Fruit fly (Drosophila melanogaster) whole organism, wandering third instar larva: ENCODE results near the gene Vha55.

Experiments
- CG32264 ChIP-seq: fragments of 200-800 bp; sonication (Bioruptor generic); optimal IDR thresholded peaks from 2 replicates; lab custom pipeline; 2016; ENCODE audit warnings: missing biosample characterization, missing genetic modification characterization
- CG9705 ChIP-seq: fragments of 200-800 bp; sonication (Bioruptor generic); optimal IDR thresholded peaks from 2 replicates; lab custom pipeline; 2018; ENCODE audit warnings: missing biosample characterization, mild to moderate bottlenecking, missing genetic modification characterization
- CrebA ChIP-seq: fragments of 200-800 bp; sonication (Bioruptor generic); optimal IDR thresholded peaks from 2 replicates; lab custom pipeline; 2016; ENCODE audit warnings: missing biosample characterization, mild to moderate bottlenecking, missing genetic modification characterization, borderline replicate concordance
- Dfd ChIP-seq: fragments of >200 bp; optimal IDR thresholded peaks from 2 replicates; lab custom pipeline; 2017; ENCODE audit warnings: missing biosample characterization, missing genetic modification characterization
- Dif ChIP-seq: fragments of 200-275, 200-300 bp; sonication (Bioruptor generic); optimal IDR thresholded peaks from 2 replicates; lab custom pipeline; 2018; ENCODE audit warnings: missing biosample characterization, missing genetic modification characterization; ENCODE audit not compliant: partially characterized antibody
- GATAd ChIP-seq: sonication (Bioruptor generic); optimal IDR thresholded peaks from 2 replicates; lab custom pipeline; 2016; ENCODE audit warnings: missing biosample characterization, missing genetic modification characterization
- Hnf4 ChIP-seq: fragments of 200-800 bp; sonication (Bioruptor generic); optimal IDR thresholded peaks from 2 replicates; lab custom pipeline; 2016; ENCODE audit warnings: missing biosample characterization, mild to moderate bottlenecking, missing genetic modification characterization
- Hr78 ChIP-seq: fragments of >200 bp; optimal IDR thresholded peaks from 2 replicates; lab custom pipeline; 2017; ENCODE audit warnings: missing biosample characterization, missing genetic modification characterization
- Hr83 ChIP-seq: fragments of 200-300 bp; sonication (Bioruptor generic); optimal IDR thresholded peaks from 2 replicates; lab custom pipeline; 2016; ENCODE audit warnings: missing biosample characterization, mild to moderate bottlenecking, missing genetic modification characterization, moderate library complexity; ENCODE audit not compliant: poor library complexity, severe bottlenecking
- Jra ChIP-seq: sonication (Bioruptor generic); optimal IDR thresholded peaks from 2 replicates; lab custom pipeline; 2016; ENCODE audit warnings: missing biosample characterization, missing genetic modification characterization
- Mio ChIP-seq: sonication (Bioruptor generic); optimal IDR thresholded peaks from 2 replicates; lab custom pipeline; 2016; ENCODE audit warnings: missing biosample characterization, missing genetic modification characterization
- Myc ChIP-seq: fragments of >200 bp; optimal IDR thresholded peaks from 2 replicates; lab custom pipeline; 2017
- N ChIP-seq: fragments of >200 bp; optimal IDR thresholded peaks from 2 replicates; lab custom pipeline; 2018; ENCODE audit warnings: missing biosample characterization, missing external identifiers, missing genetic modification characterization
- OdsH ChIP-seq: fragments of 200-800 bp; sonication (Bioruptor generic); optimal IDR thresholded peaks from 2 replicates; lab custom pipeline; 2016; ENCODE audit warnings: missing biosample characterization, mild to moderate bottlenecking, missing genetic modification characterization
- Rel ChIP-seq, 2 experiments: fragments of 200-800 bp; sonication (Bioruptor generic) in 1 of 2; optimal IDR thresholded peaks; 2 replicates in 1 of 2; 3 replicates in 1 of 2; lab custom pipeline; 2016 to 2019; ENCODE audit warnings: mild to moderate bottlenecking in 2 of 2, missing biosample characterization in 2 of 2, missing genetic modification characterization in 2 of 2, moderate library complexity in 1 of 2
- Sp1 ChIP-seq: fragments of 200-800 bp; sonication (Bioruptor generic); optimal IDR thresholded peaks from 3 replicates; lab custom pipeline; 2019; ENCODE audit warnings: missing biosample characterization, mild to moderate bottlenecking, missing genetic modification characterization, moderate library complexity
- br ChIP-seq: fragments of 200-800 bp; sonication (Bioruptor generic); optimal IDR thresholded peaks from 2 replicates; lab custom pipeline; 2016; ENCODE audit warnings: missing biosample characterization, missing genetic modification characterization
- brk ChIP-seq: fragments of 200-800 bp; sonication (Bioruptor generic); optimal IDR thresholded peaks from 2 replicates; lab custom pipeline; 2016; ENCODE audit warnings: missing biosample characterization, mild to moderate bottlenecking, missing genetic modification characterization
- dl ChIP-seq, 2 experiments: fragments of 175-275, 200-275 bp in 1 of 2; fragments of 200-275 bp in 1 of 2; sonication (Bioruptor generic); optimal IDR thresholded peaks; lab custom pipeline; 2018; ENCODE audit warnings: mild to moderate bottlenecking in 2 of 2, missing biosample characterization in 2 of 2, missing genetic modification characterization in 2 of 2, moderate library complexity in 2 of 2; ENCODE audit not compliant: partially characterized antibody in 2 of 2, insufficient read depth in 1 of 2
- dmrt93B ChIP-seq: fragments of 200-800 bp; sonication (Bioruptor generic); optimal IDR thresholded peaks from 2 replicates; lab custom pipeline; 2018; ENCODE audit warnings: missing biosample characterization, mild to moderate bottlenecking, missing genetic modification characterization
- dsf ChIP-seq: sonication (Bioruptor generic); optimal IDR thresholded peaks from 2 replicates; lab custom pipeline; 2016; ENCODE audit warnings: missing biosample characterization, missing genetic modification characterization, borderline replicate concordance
- ey ChIP-seq: fragments of 200-800 bp; sonication (Bioruptor generic); optimal IDR thresholded peaks from 2 replicates; lab custom pipeline; 2016; ENCODE audit warnings: missing biosample characterization, missing genetic modification characterization
- foxo ChIP-seq, 2 experiments: fragments of 200-800 bp; sonication (Bioruptor generic); optimal IDR thresholded peaks; 2 replicates in 1 of 2; 3 replicates in 1 of 2; lab custom pipeline; 2016 to 2017; ENCODE audit warnings: missing biosample characterization in 2 of 2, missing genetic modification characterization in 2 of 2
- fru ChIP-seq: fragments of 200-800 bp; sonication (Bioruptor generic); optimal IDR thresholded peaks from 3 replicates; lab custom pipeline; 2016; ENCODE audit warnings: missing biosample characterization, mild to moderate bottlenecking, missing genetic modification characterization
- h ChIP-seq: fragments of 200-800 bp; sonication (Bioruptor generic); optimal IDR thresholded peaks from 3 replicates; lab custom pipeline; 2016; ENCODE audit warnings: missing biosample characterization, mild to moderate bottlenecking, missing genetic modification characterization
- jim ChIP-seq: fragments of 175-275, 200-325 bp; sonication (Bioruptor generic); optimal IDR thresholded peaks from 2 replicates; lab custom pipeline; 2016; ENCODE audit warnings: missing biosample characterization, mild to moderate bottlenecking, missing genetic modification characterization
- lola ChIP-seq: fragments of >200 bp; optimal IDR thresholded peaks from 2 replicates; lab custom pipeline; 2017; ENCODE audit warnings: missing biosample characterization, missing genetic modification characterization
- rgr ChIP-seq: fragments of 200-800 bp; sonication (Bioruptor generic); optimal IDR thresholded peaks from 3 replicates; lab custom pipeline; 2016; ENCODE audit warnings: missing biosample characterization, mild to moderate bottlenecking, missing genetic modification characterization
- sage ChIP-seq: fragments of 200-800 bp; sonication (Bioruptor generic); optimal IDR thresholded peaks from 2 replicates; lab custom pipeline; 2016; ENCODE audit warnings: missing biosample characterization, mild to moderate bottlenecking, missing genetic modification characterization
- sv ChIP-seq: fragments of 200-800 bp; sonication (Bioruptor generic); optimal IDR thresholded peaks from 3 replicates; lab custom pipeline; 2016; ENCODE audit warnings: missing biosample characterization, missing genetic modification characterization
- tai ChIP-seq: sonication (Bioruptor generic); optimal IDR thresholded peaks from 2 replicates; lab custom pipeline; 2016; ENCODE audit warnings: missing biosample characterization, missing genetic modification characterization
- usp ChIP-seq: fragments of >200 bp; optimal IDR thresholded peaks from 2 replicates; lab custom pipeline; 2017; ENCODE audit warnings: missing biosample characterization, missing genetic modification characterization
- woc ChIP-seq: sonication (Bioruptor generic); optimal IDR thresholded peaks from 2 replicates; lab custom pipeline; 2016; ENCODE audit warnings: missing biosample characterization, mild to moderate bottlenecking, missing genetic modification characterization

Vha55 gene

dm6 chr3R:12647348-12647747 lies 19.7 kb upstream of the Vha55 start:
- TF ChIP-seq Sp1 (no peak), dsf (GFP tag; lab: Kevin White, UChicago) (no peak), OdsH (GFP tag; lab: Kevin White, UChicago) (no peak), usp (GFP tag; lab: Kevin White, UChicago) (no peak), GATAd (no peak), woc (GFP tag; lab: Kevin White, UChicago) (no peak), Dif (no peak), Dfd (GFP tag; lab: Kevin White, UChicago) (no peak), dl (GFP tag; optimal IDR thresholded peaks at IDR 0.05; lab: Kevin White, UChicago; ENCODE audit: insufficient read depth in 1 of 2, partially characterized antibody in 2 of 2) (no peak), br (GFP tag; lab: Kevin White, UChicago) (no peak), dmrt93B (GFP tag; lab: Kevin White, UChicago) (no peak), h (GFP tag; lab: Kevin White, UChicago) (no peak), jim (GFP tag; lab: Kevin White, UChicago) (no peak), foxo (GFP tag; optimal IDR thresholded peaks at IDR 0.05; lab: Kevin White, UChicago) (no peak)
- TF ChIP-seq, all 38 proteins: peak for 0

dm6 chr3R:12646926-12647325 lies 19.3 kb upstream of the Vha55 start:
- TF ChIP-seq Dif = no peak
- TF ChIP-seq sage (GFP tag; lab: Kevin White, UChicago) = no peak
- TF ChIP-seq Myc (lab: Kevin White, UChicago) = no peak
- no peak for TF ChIP-seq N (GFP tag; lab: Kevin White, UChicago)
- TF ChIP-seq Hr78 (GFP tag; lab: Kevin White, UChicago) = no peak
- TF ChIP-seq sv (GFP tag; lab: Kevin White, UChicago) = no peak
- TF ChIP-seq brk = no peak
- TF ChIP-seq dsf (GFP tag; lab: Kevin White, UChicago) = no peak
- no peak for TF ChIP-seq CG32264 (GFP tag; lab: Kevin White, UChicago)
- TF ChIP-seq Mio (GFP tag; lab: Kevin White, UChicago) = no peak
- no peak for TF ChIP-seq jim (GFP tag; lab: Kevin White, UChicago)
- TF ChIP-seq dl (GFP tag; optimal IDR thresholded peaks at IDR 0.05; lab: Kevin White, UChicago; ENCODE audit: insufficient read depth in 1 of 2, partially characterized antibody in 2 of 2) = no peak
- no peak for TF ChIP-seq CrebA
- TF ChIP-seq Hr83 (GFP tag; lab: Kevin White, UChicago) = no peak
- TF ChIP-seq Rel (GFP tag; optimal IDR thresholded peaks at IDR 0.05; lab: Kevin White, UChicago) = no peak
- TF ChIP-seq Rel (tag; optimal IDR thresholded peaks at IDR 0.05; lab: Kevin White, UChicago) = no peak
- TF ChIP-seq tai (GFP tag; lab: Kevin White, UChicago) = no peak
- no peak for TF ChIP-seq woc (GFP tag; lab: Kevin White, UChicago)
- no peak for TF ChIP-seq rgr (GFP tag; lab: Kevin White, UChicago)
- no peak for TF ChIP-seq lola (GFP tag; lab: Kevin White, UChicago)
- TF ChIP-seq fru (GFP tag; lab: Kevin White, UChicago) = no peak

- TF ChIP-seq Jra (GFP tag; lab: Kevin White, UChicago) (no peak), foxo (GFP tag; optimal IDR thresholded peaks at IDR 0.05; lab: Kevin White, UChicago) (no peak), Hr83 (GFP tag; lab: Kevin White, UChicago) (no peak), jim (GFP tag; lab: Kevin White, UChicago) (no peak), woc (GFP tag; lab: Kevin White, UChicago) (no peak), ey (no peak), brk (no peak), Hnf4 (GFP tag; lab: Kevin White, UChicago) (no peak), CG9705 (GFP tag; lab: Kevin White, UChicago) (no peak)
Measured at dm6 chr3R:12645771-12646317, 18.2 kb upstream of the Vha55 start.
